Worm (Caenorhabditis elegans): Measurements from ENCODE around the gene K07E3.2.

- no peak for TF ChIP-seq nfya-2 (GFP tag; IDR thresholded peaks at IDR 0.05)
- no peak for TF ChIP-seq lin-35 (GFP tag; optimal IDR thresholded peaks at IDR 0.05)
- TF ChIP-seq unc-62 (GFP tag; optimal IDR thresholded peaks at IDR 0.05): no peak
- TF ChIP-seq ztf-22 (GFP tag; optimal IDR thresholded peaks at IDR 0.05): peak; percentile 37
- TF ChIP-seq snpc-4 (GFP tag; optimal IDR thresholded peaks at IDR 0.05): no peak
- no peak for TF ChIP-seq snpc-4 (tag; optimal IDR thresholded peaks at IDR 0.05)
- no peak for TF ChIP-seq hlh-12 (tag; optimal IDR thresholded peaks at IDR 0.05)
- no peak for TF ChIP-seq efl-1 (GFP tag; optimal IDR thresholded peaks at IDR 0.05)
- no peak for TF ChIP-seq K12H6.12 (tag; optimal IDR thresholded peaks at IDR 0.05)
- no peak for TF ChIP-seq B0035.1 (tag; optimal IDR thresholded peaks at IDR 0.05)
- TF ChIP-seq pha-4 (tag; optimal IDR thresholded peaks at IDR 0.05): peak; percentile 90
- TF ChIP-seq nfya-1 (tag; optimal IDR thresholded peaks at IDR 0.05; ENCODE audit: borderline replicate concordance, insufficient read depth): no peak
These were observed 34.8 kb upstream of the K07E3.2 start, which contains the start of gene C18A11.1 for ce11 chrX:8069293-8069692.
